Fruit fly (Drosophila melanogaster): ENCODE results near the gene da.

- TF ChIP-seq Lpt (GFP tag; optimal IDR thresholded peaks at IDR 0.05) = no peak
- no peak for TF ChIP-seq spab (GFP tag; optimal IDR thresholded peaks at IDR 0.05)
- no peak for TF ChIP-seq CG8319 (GFP tag; optimal IDR thresholded peaks at IDR 0.05)
- TF ChIP-seq acj6 (GFP tag; optimal IDR thresholded peaks at IDR 0.05) = no peak
Measured at dm6 chr2L:10386824-10387223, 1.1 kb upstream of the da start.
